Worm (Caenorhabditis elegans) whole organism, L1 larva: ENCODE measurements around the gene K01A2.10.

Experiments
- ama-1 ChIP-seq: fragments of 150-350 bp; optimal IDR thresholded peaks from 2 replicates; lab custom pipeline; 2014
- efl-1 ChIP-seq, 4 experiments: fragments of 150-350 bp; optimal IDR thresholded peaks in 3 of 4; peaks in 1 of 4; 1 replicate in 1 of 4; 2 replicates in 3 of 4; lab custom pipeline; 2014; ENCODE audit warnings: missing biosample characterization in 2 of 4, missing genetic modification characterization in 2 of 4, missing genetic modification reagents in 2 of 4
- egl-27 ChIP-seq, 2 experiments: fragments of 150-350 bp in 1 of 2; sonication (generic microtip); optimal IDR thresholded peaks; 3 replicates each; lab custom pipeline; 2017 to 2018; ENCODE audit warnings: missing biosample characterization in 2 of 2, missing genetic modification characterization in 2 of 2, missing genetic modification reagents in 2 of 2
- hlh-17 ChIP-seq: fragments of 200-800 bp; sonication (Bioruptor generic); optimal IDR thresholded peaks from 2 replicates; lab custom pipeline; 2018; ENCODE audit warnings: missing genetic modification characterization, mild to moderate bottlenecking, missing compliant biosample characterization, moderate library complexity, borderline replicate concordance
- lin-13 ChIP-seq: fragments of 150-350 bp; optimal IDR thresholded peaks from 2 replicates; lab custom pipeline; 2014; ENCODE audit warnings: missing biosample characterization, missing genetic modification reagents, missing genetic modification characterization
- lin-39 ChIP-seq: fragments of 150-350 bp; optimal IDR thresholded peaks from 2 replicates; lab custom pipeline; 2014; ENCODE audit warnings: missing biosample characterization, missing genetic modification reagents, missing genetic modification characterization
- nhr-11 ChIP-seq: fragments of 150-350 bp; optimal IDR thresholded peaks from 2 replicates; lab custom pipeline; 2014; ENCODE audit warnings: missing biosample characterization, missing genetic modification characterization
- nhr-12 ChIP-seq: sonication (generic microtip); optimal IDR thresholded peaks from 2 replicates; lab custom pipeline; 2017; ENCODE audit warnings: missing biosample characterization, missing genetic modification characterization
- nhr-20 ChIP-seq: sonication (generic microtip); optimal IDR thresholded peaks from 2 replicates; lab custom pipeline; 2016; ENCODE audit warnings: mild to moderate bottlenecking, missing genetic modification characterization, missing compliant biosample characterization
- pqm-1 ChIP-seq: sonication (generic microtip); optimal IDR thresholded peaks from 3 replicates; lab custom pipeline; 2017; ENCODE audit warnings: missing biosample characterization, missing genetic modification characterization
- unc-30 ChIP-seq: sonication (generic microtip); optimal IDR thresholded peaks from 2 replicates; lab custom pipeline; 2017; ENCODE audit warnings: missing biosample characterization, missing genetic modification characterization

- no peak for TF ChIP-seq nhr-12
- no peak for TF ChIP-seq pqm-1 (tag; lab: Kevin White, UChicago)
- no peak for TF ChIP-seq unc-30 (tag; lab: Kevin White, UChicago)
- TF ChIP-seq lin-13 (GFP tag; lab: Kevin White, UChicago): no peak
- TF ChIP-seq nhr-11 (tag; lab: Kevin White, UChicago): no peak
- TF ChIP-seq lin-39 (tag; lab: Kevin White, UChicago): no peak
- TF ChIP-seq efl-1 (optimal IDR thresholded peaks at IDR 0.05; lab: Kevin White, UChicago): no peak
- TF ChIP-seq efl-1 (GFP tag; optimal IDR thresholded peaks at IDR 0.05 in 1 of 2; lab: Kevin White, UChicago): no peak
- no peak for TF ChIP-seq ama-1
- no peak for TF ChIP-seq egl-27 (tag; optimal IDR thresholded peaks at IDR 0.05; lab: Kevin White, UChicago)
- no peak for TF ChIP-seq hlh-17 (GFP tag; lab: Kevin White, UChicago)
- no peak for TF ChIP-seq nhr-20 (tag; lab: Kevin White, UChicago)
These were observed 23.2 kb downstream of the K01A2.10 start, which contains the start of gene K01A2.6 for ce11 chrII:299684-300083.
